ENCODE assay signal across 1 fruit fly cellular context in the genomic region with DNA sequence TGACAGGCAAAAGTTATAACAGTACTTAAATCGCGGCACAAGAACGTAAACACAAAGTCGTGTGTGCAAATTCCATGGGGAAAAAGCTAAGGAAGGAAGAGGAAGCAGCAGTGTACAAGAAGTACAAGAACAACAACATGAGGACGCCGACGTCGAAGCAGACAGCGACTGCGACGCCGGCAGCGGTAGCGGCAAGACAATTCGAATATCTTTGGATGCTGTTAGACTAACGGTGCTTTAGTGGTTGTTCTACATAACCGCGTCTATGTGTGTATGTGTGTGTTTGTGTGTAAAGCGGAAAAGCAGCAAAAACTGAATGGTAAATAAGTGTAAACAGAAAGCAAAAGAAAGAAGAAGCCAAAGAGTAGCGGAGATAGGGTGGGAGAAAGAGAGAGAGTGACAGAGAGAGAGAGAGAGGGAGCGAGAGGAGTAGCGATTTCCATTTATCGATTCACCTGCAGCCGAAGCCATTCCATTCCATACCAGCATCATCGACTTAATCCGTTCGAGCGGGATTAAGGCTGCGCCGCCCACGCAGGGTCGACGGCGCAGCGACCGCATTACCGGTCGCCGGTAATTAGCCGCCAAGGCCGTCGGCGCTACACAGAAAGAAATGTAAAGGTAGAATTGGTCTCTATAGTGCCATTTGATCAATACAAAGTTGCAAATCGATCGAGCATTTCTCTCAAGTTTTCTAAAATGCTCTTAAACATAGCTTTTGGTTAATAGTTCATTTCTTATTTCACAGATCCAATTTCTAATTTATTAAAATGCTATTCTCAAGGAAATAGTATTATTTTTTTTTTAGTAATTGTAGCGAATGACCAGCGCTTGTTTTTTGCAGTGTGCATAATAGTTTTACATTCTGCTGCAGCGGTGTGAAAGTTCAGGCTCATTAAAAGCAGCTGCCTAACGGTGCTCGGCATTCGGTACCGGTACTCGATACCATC.
A peak's percentile ranks its signal among the peaks of the same experiment; 100 is the strongest.
TF ChIP-seq lines count a peak whose summit lies in the region.

No protein-coding gene starts in this region.

TF ChIP-seq in whole organism, embryonic, 481 proteins besides CTCF, POLR2A, EP300 and RAD21 (continued from another document):
- TF ChIP-seq Max (GFP tag; optimal IDR thresholded peaks at IDR 0.05; lab: Kevin White, UChicago) (peak; percentile 7), CG4360 (GFP tag; IDR thresholded peaks at IDR 0.05; lab: Robert Waterston, UW) (0 out of 2 replicates have a peak, but pooled peaks have one; percentile 26), trem (tag; optimal IDR thresholded peaks at IDR 0.05; lab: Kevin White, UChicago) (peak; percentile 25), ara (GFP tag; IDR thresholded peaks at IDR 0.05; lab: Robert Waterston, UW) (peak; percentile 14; the same call in 1 of the 2 replicates), Hr51 (GFP tag; optimal IDR thresholded peaks at IDR 0.05; lab: Kevin White, UChicago) (peak in 1 of 2 experiments; percentile 63), Pdp1 (GFP tag; optimal IDR thresholded peaks at IDR 0.05; lab: Kevin White, UChicago) (peak; percentile 12 to 45), eve (GFP tag; optimal IDR thresholded peaks at IDR 0.05; lab: Kevin White, UChicago) (peak in 1 of 2 experiments; percentile 58), Asciz (GFP tag; optimal IDR thresholded peaks at IDR 0.05; lab: Kevin White, UChicago) (peak; percentile 61)
